Fruit fly (Drosophila melanogaster) whole organism, adult: Measurements from ENCODE around the gene CG15023.
A peak's percentile ranks its signal among the peaks of the same experiment; 100 is the strongest.

ENCODE experiments used
- CG11617 ChIP-seq: fragments of 200-800 bp; sonication (Bioruptor generic); optimal IDR thresholded peaks from 2 replicates; lab custom pipeline; 2017; ENCODE audit warnings: mild to moderate bottlenecking, missing biosample characterization, missing genetic modification reagents, missing genetic modification characterization
- CG12768 ChIP-seq: fragments of 200-800 bp; sonication (Bioruptor generic); optimal IDR thresholded peaks from 2 replicates; lab custom pipeline; 2017; ENCODE audit warnings: missing biosample characterization, missing genetic modification characterization, mild to moderate bottlenecking, moderate library complexity, missing genetic modification reagents
- CG14711 ChIP-seq: fragments of 200-800 bp; sonication (Bioruptor generic); optimal IDR thresholded peaks from 2 replicates; lab custom pipeline; 2018; ENCODE audit warnings: missing biosample characterization, mild to moderate bottlenecking, missing genetic modification characterization, moderate library complexity
- CG1620 ChIP-seq: fragments of 200-800 bp; sonication (Bioruptor generic); optimal IDR thresholded peaks from 2 replicates; lab custom pipeline; 2016; ENCODE audit warnings: missing biosample characterization, missing genetic modification characterization
- CG33017 ChIP-seq: fragments of 200-800 bp; sonication (Bioruptor generic); optimal IDR thresholded peaks from 2 replicates; lab custom pipeline; 2018; ENCODE audit warnings: missing biosample characterization, mild to moderate bottlenecking, missing genetic modification characterization, moderate library complexity
- CG5204 ChIP-seq: fragments of 200-800 bp; sonication (Bioruptor generic); optimal IDR thresholded peaks from 2 replicates; lab custom pipeline; 2016; ENCODE audit warnings: missing biosample characterization, missing genetic modification characterization
- CG7045 ChIP-seq: fragments of 200-800 bp; sonication (Bioruptor generic); optimal IDR thresholded peaks from 2 replicates; lab custom pipeline; 2017; ENCODE audit warnings: missing biosample characterization, mild to moderate bottlenecking, missing genetic modification characterization
- CG7101 ChIP-seq: fragments of 200-800 bp; sonication (Bioruptor generic); optimal IDR thresholded peaks from 2 replicates; lab custom pipeline; 2018; ENCODE audit warnings: missing biosample characterization, mild to moderate bottlenecking, missing genetic modification characterization, moderate library complexity
- Clk ChIP-seq: fragments of 200-800 bp; sonication (Bioruptor generic); optimal IDR thresholded peaks from 2 replicates; lab custom pipeline; 2017; ENCODE audit warnings: missing biosample characterization, missing genetic modification characterization
- Crg-1 ChIP-seq: fragments of 200-800 bp; sonication (Bioruptor generic); optimal IDR thresholded peaks from 2 replicates; lab custom pipeline; 2016; ENCODE audit warnings: missing biosample characterization, missing genetic modification characterization
- Hr96 ChIP-seq: fragments of 200-800 bp; sonication (Bioruptor generic); optimal IDR thresholded peaks from 2 replicates; lab custom pipeline; 2016; ENCODE audit warnings: missing biosample characterization, missing genetic modification characterization
- Mnt ChIP-seq: fragments of 200-800 bp; sonication (Bioruptor generic); optimal IDR thresholded peaks from 2 replicates; lab custom pipeline; 2016; ENCODE audit warnings: missing biosample characterization, mild to moderate bottlenecking, missing genetic modification characterization
- bab1 ChIP-seq: fragments of 200-800 bp; sonication (Bioruptor generic); optimal IDR thresholded peaks from 3 replicates; lab custom pipeline; 2019; ENCODE audit warnings: missing biosample characterization, mild to moderate bottlenecking, missing genetic modification characterization, moderate library complexity
- cic ChIP-seq: fragments of 200-800 bp; sonication (Bioruptor generic); optimal IDR thresholded peaks from 2 replicates; lab custom pipeline; 2017; ENCODE audit warnings: missing biosample characterization, mild to moderate bottlenecking, missing genetic modification characterization, moderate library complexity
- cnc ChIP-seq, 2 experiments: fragments of >200 bp; optimal IDR thresholded peaks; 2 replicates each; lab custom pipeline; 2017
- kay ChIP-seq: fragments of 200-800 bp; sonication (Bioruptor generic); peaks from one replicate; lab custom pipeline; 2016; ENCODE audit warnings: missing biosample characterization, missing genetic modification characterization, borderline replicate concordance
- ovo ChIP-seq: fragments of 200-800 bp; sonication (Bioruptor generic); optimal IDR thresholded peaks from 2 replicates; lab custom pipeline; 2016; ENCODE audit warnings: missing biosample characterization, missing genetic modification characterization
- pad ChIP-seq: fragments of 200-800 bp; sonication (Bioruptor generic); optimal IDR thresholded peaks from 3 replicates; lab custom pipeline; 2017; ENCODE audit warnings: missing biosample characterization, missing genetic modification characterization, mild to moderate bottlenecking, moderate library complexity, missing genetic modification reagents
- tj ChIP-seq: fragments of 200-800 bp; sonication (Bioruptor generic); optimal IDR thresholded peaks from 3 replicates; lab custom pipeline; 2017; ENCODE audit warnings: missing biosample characterization, mild to moderate bottlenecking, missing genetic modification characterization, moderate library complexity
- toe ChIP-seq: fragments of 200-800 bp; sonication (Bioruptor generic); optimal IDR thresholded peaks from 2 replicates; lab custom pipeline; 2016; ENCODE audit warnings: missing biosample characterization, missing genetic modification characterization

CG15023 gene

DNA sequence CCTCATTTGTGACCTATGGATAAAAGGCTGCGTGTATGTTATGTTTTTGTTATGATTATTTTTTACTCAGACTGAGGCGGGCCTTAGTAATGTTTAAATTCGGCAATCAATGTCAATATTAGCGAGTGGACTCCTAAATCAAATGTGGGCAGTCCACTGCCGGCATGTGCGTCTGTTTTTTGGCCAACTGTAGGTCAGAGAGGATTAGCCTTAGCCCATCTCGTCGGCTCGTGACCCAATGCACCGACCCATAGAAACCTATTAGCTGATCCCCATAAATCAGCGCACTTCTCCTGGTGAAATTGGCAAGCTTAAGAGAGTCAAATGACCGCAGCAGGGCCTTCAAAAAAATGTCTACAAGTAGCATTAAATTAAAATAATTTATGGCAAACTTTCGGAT, 14.4 kb upstream of the CG15023 start:
- TF ChIP-seq Hr96 (GFP tag; lab: Kevin White, UChicago) (no peak), cnc (optimal IDR thresholded peaks at IDR 0.05; lab: Kevin White, UChicago) (no peak), CG1620 (GFP tag; lab: Kevin White, UChicago) (no peak), CG12768 (no peak)

DNA sequence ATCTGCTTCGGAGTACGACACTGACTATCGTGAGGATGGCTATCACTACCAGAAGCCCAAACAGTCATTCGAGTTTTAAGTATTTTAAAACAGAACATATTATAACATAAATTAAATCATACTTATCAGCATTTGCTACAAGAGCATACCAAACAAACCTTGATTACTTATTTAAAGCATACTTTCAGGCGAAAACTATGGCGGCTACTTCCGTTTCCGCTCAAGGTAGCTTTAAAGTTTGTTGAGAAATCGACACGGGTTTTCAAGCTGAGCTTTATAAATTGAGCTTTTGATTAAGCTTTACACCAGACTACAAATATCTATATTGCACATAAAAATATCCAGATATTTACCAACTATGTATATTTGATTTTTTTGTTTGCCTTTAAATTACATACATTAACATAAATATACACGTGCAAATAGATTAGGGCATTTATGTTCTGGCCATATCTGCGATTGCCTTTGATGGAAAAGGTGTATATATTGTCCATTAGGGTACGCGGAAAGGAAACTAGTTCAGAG, 13.7 kb upstream of the CG15023 start:
- TF ChIP-seq Hr96 (GFP tag; lab: Kevin White, UChicago) (no peak), CG14711 (tag; lab: Kevin White, UChicago) (peak; percentile 23), CG7045 (peak; percentile 48), bab1 (GFP tag; lab: Kevin White, UChicago) (peak; percentile 91)

DNA sequence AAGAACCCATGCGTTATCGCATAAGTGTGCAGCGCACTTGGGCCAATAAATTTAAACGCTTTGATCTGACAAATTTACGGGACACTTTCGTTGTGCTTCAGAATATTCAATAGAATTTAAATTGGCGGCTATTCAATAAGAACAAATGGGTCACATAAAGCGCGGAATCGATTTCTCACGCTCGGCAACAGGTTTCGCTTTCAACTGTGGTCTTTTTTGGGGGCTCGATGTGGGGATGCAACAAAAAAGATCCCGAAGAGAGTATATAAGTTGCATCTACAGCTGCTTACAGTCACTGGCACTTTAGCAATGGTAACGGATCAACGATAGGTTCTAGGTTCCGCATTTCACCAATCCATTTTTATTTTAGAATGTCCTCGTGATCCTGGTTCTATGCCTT, 11.5 kb upstream of the CG15023 start, which contains the start of gene CG11349:
CG11349 (plus strand) TSS at position 301 of the 400 bp plus-strand sequence.
- TF ChIP-seq CG33017 (tag; lab: Kevin White, UChicago): no peak
- no peak for TF ChIP-seq CG12768
- no peak for TF ChIP-seq kay (GFP tag; lab: Kevin White, UChicago)
- no peak for TF ChIP-seq ovo
- no peak for TF ChIP-seq Mnt
- TF ChIP-seq CG1620 (GFP tag; lab: Kevin White, UChicago): no peak
- no peak for TF ChIP-seq Clk
- TF ChIP-seq Hr96 (GFP tag; lab: Kevin White, UChicago): no peak
- no peak for TF ChIP-seq CG11617 (GFP tag; lab: Kevin White, UChicago)
- TF ChIP-seq CG5204: no peak
- TF ChIP-seq CG7045: no peak
- TF ChIP-seq cic: no peak
- TF ChIP-seq CG7101 (tag; lab: Kevin White, UChicago): no peak
- TF ChIP-seq toe (GFP tag; lab: Kevin White, UChicago): no peak
- TF ChIP-seq CG14711 (tag; lab: Kevin White, UChicago): no peak
- TF ChIP-seq Crg-1 (GFP tag; lab: Kevin White, UChicago): no peak
- TF ChIP-seq tj (GFP tag; lab: Kevin White, UChicago): no peak

DNA sequence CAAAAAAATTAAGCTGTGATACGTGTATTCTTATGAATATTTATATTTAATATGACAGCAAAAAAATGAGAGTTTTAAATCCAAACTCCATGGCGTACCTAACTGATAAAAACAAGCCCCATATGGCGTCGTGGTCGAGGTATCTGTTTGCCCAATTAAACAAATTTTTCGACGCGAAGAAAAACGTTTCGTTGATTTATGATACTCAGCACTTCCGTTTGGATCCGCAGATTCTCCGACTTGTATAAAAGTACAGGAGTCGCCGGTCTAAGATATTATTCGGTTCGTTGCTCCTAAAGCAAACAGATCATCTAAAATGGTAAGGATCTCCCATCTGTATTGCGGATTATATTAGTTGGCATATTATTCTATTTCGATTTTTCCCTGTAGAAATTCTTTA, 10.1 kb upstream of the CG15023 start, which contains the start of gene CG32248:
CG32248 (plus strand) TSS at position 301 of the 400 bp plus-strand sequence.
- TF ChIP-seq CG11617 (GFP tag; lab: Kevin White, UChicago) (no peak), CG12768 (no peak), CG7101 (tag; lab: Kevin White, UChicago) (no peak), kay (GFP tag; lab: Kevin White, UChicago) (no peak), cic (no peak), tj (GFP tag; lab: Kevin White, UChicago) (no peak), CG5204 (no peak), CG7045 (no peak), CG14711 (tag; lab: Kevin White, UChicago) (no peak), toe (GFP tag; lab: Kevin White, UChicago) (no peak)

DNA sequence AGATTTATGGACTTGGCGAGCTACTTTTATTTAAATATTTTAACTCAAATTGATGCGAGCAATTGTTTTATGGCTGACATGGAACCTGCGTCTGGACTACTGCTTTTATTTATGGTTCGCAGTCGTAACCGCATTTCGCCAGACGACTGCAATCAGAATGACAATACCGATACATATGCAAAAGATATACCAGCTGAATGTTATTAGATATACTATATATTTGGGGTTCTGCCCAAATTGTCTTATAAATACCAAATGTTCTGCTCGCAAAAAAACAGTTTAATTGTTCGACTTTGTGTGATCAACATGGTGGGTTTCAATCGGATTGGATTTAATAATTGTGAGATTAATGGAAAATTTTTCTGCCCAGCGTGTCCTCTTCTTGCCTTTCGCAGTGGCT, 8.4 kb upstream of the CG15023 start, which contains the start of gene CG32249:
CG32249 (plus strand) TSS at position 301 of the 400 bp plus-strand sequence.
- TF ChIP-seq CG33017 (tag; lab: Kevin White, UChicago) (no peak), kay (GFP tag; lab: Kevin White, UChicago) (peak; percentile 33)

DNA sequence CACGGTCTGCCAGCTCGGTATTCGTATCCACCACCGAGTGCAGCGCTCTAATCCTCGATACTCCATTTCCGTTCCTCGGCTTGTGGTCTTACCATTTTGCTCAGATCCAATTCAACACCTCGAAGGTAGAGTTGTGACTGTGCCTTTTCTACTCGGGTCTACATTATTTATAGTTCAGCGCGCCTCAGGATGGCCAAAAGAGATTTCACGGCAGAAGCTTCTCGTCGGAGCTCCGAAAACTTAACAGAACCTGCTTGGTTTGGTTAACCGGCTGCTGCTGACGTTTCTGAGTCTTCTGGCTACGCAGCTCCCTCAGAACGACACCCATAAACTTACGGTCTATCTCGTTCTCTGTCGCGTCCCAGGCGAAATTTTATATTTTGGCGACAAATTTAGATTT, 5.2 kb upstream of the CG15023 start, which contains the start of gene CG32241:
CG32241 (minus strand) TSS at position 101 of the 400 bp plus-strand sequence.
- TF ChIP-seq bab1 (GFP tag; lab: Kevin White, UChicago): no peak
- no peak for TF ChIP-seq Crg-1 (GFP tag; lab: Kevin White, UChicago)
- TF ChIP-seq CG33017 (tag; lab: Kevin White, UChicago): no peak
- no peak for TF ChIP-seq tj (GFP tag; lab: Kevin White, UChicago)
- no peak for TF ChIP-seq CG11617 (GFP tag; lab: Kevin White, UChicago)
- TF ChIP-seq CG12768: no peak
- no peak for TF ChIP-seq cnc (optimal IDR thresholded peaks at IDR 0.05; lab: Kevin White, UChicago)
- no peak for TF ChIP-seq pad (GFP tag; lab: Kevin White, UChicago)
- no peak for TF ChIP-seq CG14711 (tag; lab: Kevin White, UChicago)
- no peak for TF ChIP-seq Mnt
- no peak for TF ChIP-seq Hr96 (GFP tag; lab: Kevin White, UChicago)
- TF ChIP-seq CG7045: no peak
- TF ChIP-seq cic: no peak
- TF ChIP-seq CG5204: no peak
- TF ChIP-seq ovo: no peak
- no peak for TF ChIP-seq kay (GFP tag; lab: Kevin White, UChicago)
- no peak for TF ChIP-seq Clk
- no peak for TF ChIP-seq CG7101 (tag; lab: Kevin White, UChicago)

DNA sequence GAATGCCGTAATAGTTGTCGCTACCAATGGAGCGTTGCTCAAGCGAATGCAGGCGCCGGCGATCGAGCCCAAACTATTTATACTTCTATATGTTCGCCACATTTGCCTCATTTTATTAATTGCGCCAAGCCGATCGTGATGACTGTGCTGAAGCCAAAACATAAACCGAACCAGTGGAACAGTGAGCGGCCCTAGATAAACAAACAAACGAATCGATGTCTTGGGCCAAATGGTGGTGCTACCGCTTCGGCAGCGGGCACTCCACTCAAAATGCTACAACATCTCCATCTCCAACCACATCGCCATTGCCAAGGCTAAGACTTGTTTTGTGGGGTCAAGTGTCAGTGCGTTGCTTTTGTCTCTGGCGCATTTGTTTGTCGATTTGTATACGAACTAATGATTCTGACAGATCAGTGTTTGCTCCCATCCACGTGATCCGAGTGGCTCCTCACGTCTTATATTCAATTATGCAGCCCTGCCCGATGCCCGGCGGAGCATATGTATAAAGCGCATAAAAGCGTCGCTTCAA, 2.5 kb upstream of the CG15023 start, which contains the start of gene CG15024:
CG15024 (minus strand) TSS at position 51 of the 529 bp plus-strand sequence.
- no peak for TF ChIP-seq CG7101 (tag; lab: Kevin White, UChicago)
- no peak for TF ChIP-seq cic
- no peak for TF ChIP-seq cnc (optimal IDR thresholded peaks at IDR 0.05; lab: Kevin White, UChicago)
- TF ChIP-seq pad (GFP tag; lab: Kevin White, UChicago): no peak
- no peak for TF ChIP-seq toe (GFP tag; lab: Kevin White, UChicago)
- no peak for TF ChIP-seq CG7045
- no peak for TF ChIP-seq ovo
- TF ChIP-seq kay (GFP tag; lab: Kevin White, UChicago): no peak
- TF ChIP-seq CG14711 (tag; lab: Kevin White, UChicago): no peak
- no peak for TF ChIP-seq Mnt
- no peak for TF ChIP-seq CG5204
- no peak for TF ChIP-seq CG11617 (GFP tag; lab: Kevin White, UChicago)
- TF ChIP-seq tj (GFP tag; lab: Kevin White, UChicago): no peak
- no peak for TF ChIP-seq CG33017 (tag; lab: Kevin White, UChicago)
- no peak for TF ChIP-seq Crg-1 (GFP tag; lab: Kevin White, UChicago)
- no peak for TF ChIP-seq bab1 (GFP tag; lab: Kevin White, UChicago)
- no peak for TF ChIP-seq Clk
- no peak for TF ChIP-seq Hr96 (GFP tag; lab: Kevin White, UChicago)
